Worm (Caenorhabditis elegans) whole organism, L2 larva: ENCODE measurements around the gene cacn-1.

ENCODE experiments used
- C34F6.9 ChIP-seq: fragments of 150-350 bp; optimal IDR thresholded peaks from 2 replicates; lab custom pipeline; 2014; ENCODE audit warnings: missing biosample characterization, missing genetic modification characterization
- F13H6.1 ChIP-seq: sonication (generic microtip); optimal IDR thresholded peaks from 2 replicates; lab custom pipeline; 2016; ENCODE audit warnings: missing genetic modification characterization, missing compliant biosample characterization
- Y55F3AM.14 ChIP-seq: fragments of 200-800 bp; sonication (Bioruptor generic); optimal IDR thresholded peaks from 2 replicates; lab custom pipeline; 2018; ENCODE audit warnings: mild to moderate bottlenecking, missing genetic modification characterization, missing compliant biosample characterization
- alr-1 ChIP-seq: fragments of 150-350 bp; optimal IDR thresholded peaks from 2 replicates; lab custom pipeline; 2014; ENCODE audit warnings: missing biosample characterization, missing genetic modification characterization
- ama-1 ChIP-seq: fragments of 150-350 bp; optimal IDR thresholded peaks from 2 replicates; lab custom pipeline; 2018; ENCODE audit warnings: inconsistent platforms
- ceh-16 ChIP-seq: fragments of 150-350 bp; optimal IDR thresholded peaks from 2 replicates; lab custom pipeline; 2014; ENCODE audit warnings: missing biosample characterization, missing genetic modification characterization
- ceh-82 ChIP-seq: fragments of 150-350 bp; optimal IDR thresholded peaks from 2 replicates; lab custom pipeline; 2014; ENCODE audit warnings: missing biosample characterization, missing genetic modification characterization
- crh-2 ChIP-seq: sonication (generic microtip); optimal IDR thresholded peaks from 2 replicates; lab custom pipeline; 2017; ENCODE audit warnings: missing biosample characterization, missing genetic modification characterization
- dmd-4 ChIP-seq: sonication (generic microtip); optimal IDR thresholded peaks from 2 replicates; lab custom pipeline; 2017; ENCODE audit warnings: missing biosample characterization, missing genetic modification characterization
- elt-1 ChIP-seq: fragments of 150-350 bp; optimal IDR thresholded peaks from 2 replicates; lab custom pipeline; 2014; ENCODE audit warnings: missing biosample characterization, missing genetic modification characterization
- elt-3 ChIP-seq: sonication (generic microtip); optimal IDR thresholded peaks from 2 replicates; lab custom pipeline; 2017; ENCODE audit warnings: missing biosample characterization, missing genetic modification characterization
- fos-1 ChIP-seq: fragments of 150-350 bp; optimal IDR thresholded peaks from 2 replicates; lab custom pipeline; 2014; ENCODE audit warnings: missing biosample characterization, missing genetic modification characterization
- gmeb-1 ChIP-seq: fragments of 150-350 bp; optimal IDR thresholded peaks from 2 replicates; lab custom pipeline; 2014; ENCODE audit warnings: missing biosample characterization, missing genetic modification characterization
- lin-11 ChIP-seq: fragments of 150-350 bp; sonication (generic microtip); optimal IDR thresholded peaks from 2 replicates; lab custom pipeline; 2014; ENCODE audit warnings: missing biosample characterization, missing genetic modification characterization, inconsistent platforms, mixed read lengths
- lin-39 ChIP-seq: fragments of 150-350 bp; optimal IDR thresholded peaks from 2 replicates; lab custom pipeline; 2014; ENCODE audit warnings: missing biosample characterization, missing genetic modification reagents, missing genetic modification characterization
- mdl-1 ChIP-seq, 2 experiments: fragments of 150-350 bp in 1 of 2; sonication (generic microtip) in 1 of 2; optimal IDR thresholded peaks; 2 replicates each; lab custom pipeline; 2017; ENCODE audit warnings: missing biosample characterization in 2 of 2, missing genetic modification characterization in 2 of 2
- nhr-10 ChIP-seq: sonication (generic microtip); optimal IDR thresholded peaks from 2 replicates; lab custom pipeline; 2017; ENCODE audit warnings: missing biosample characterization, missing genetic modification characterization
- nhr-11 ChIP-seq: fragments of 150-350 bp; optimal IDR thresholded peaks from 2 replicates; lab custom pipeline; 2014; ENCODE audit warnings: missing biosample characterization, missing genetic modification characterization
- nhr-12 ChIP-seq: fragments of 150-350 bp; optimal IDR thresholded peaks from 2 replicates; lab custom pipeline; 2014; ENCODE audit warnings: missing biosample characterization, missing genetic modification characterization
- nhr-21 ChIP-seq: fragments of 150-350 bp; optimal IDR thresholded peaks from 2 replicates; lab custom pipeline; 2014; ENCODE audit warnings: missing biosample characterization, missing genetic modification characterization
- nhr-23 ChIP-seq: fragments of 150-350 bp; optimal IDR thresholded peaks from 2 replicates; lab custom pipeline; 2014; ENCODE audit warnings: missing biosample characterization, missing genetic modification reagents, missing genetic modification characterization
- nhr-237 ChIP-seq: fragments of 150-350 bp; optimal IDR thresholded peaks from 2 replicates; lab custom pipeline; 2014; ENCODE audit warnings: missing biosample characterization, missing genetic modification characterization
- nhr-25 ChIP-seq: fragments of 150-350 bp; sonication (generic microtip); optimal IDR thresholded peaks from 3 replicates; lab custom pipeline; 2014; ENCODE audit warnings: missing biosample characterization, missing genetic modification characterization
- nhr-6 ChIP-seq: fragments of 150-350 bp; optimal IDR thresholded peaks from 2 replicates; lab custom pipeline; 2014; ENCODE audit warnings: missing biosample characterization, missing genetic modification characterization
- nhr-77 ChIP-seq: fragments of 150-350 bp; optimal IDR thresholded peaks from 2 replicates; lab custom pipeline; 2014; ENCODE audit warnings: missing biosample characterization, missing genetic modification characterization
- peb-1 ChIP-seq: fragments of 150-350 bp; optimal IDR thresholded peaks from 2 replicates; lab custom pipeline; 2014; ENCODE audit warnings: missing biosample characterization, missing genetic modification characterization
- sma-3 ChIP-seq: sonication (generic microtip); optimal IDR thresholded peaks from 2 replicates; lab custom pipeline; 2016; ENCODE audit warnings: missing genetic modification reagents, missing genetic modification characterization, missing compliant biosample characterization
- snpc-4 ChIP-seq: fragments of 150-350 bp; optimal IDR thresholded peaks from 2 replicates; lab custom pipeline; 2014; ENCODE audit warnings: missing biosample characterization, missing genetic modification characterization
- ztf-1 ChIP-seq: fragments of 200-800 bp; sonication (Bioruptor generic); conservative IDR thresholded peaks from 2 replicates; pipeline ENCODE4 v1.3.6; 2022; ENCODE audit warnings: missing genetic modification characterization, missing compliant biosample characterization
- ztf-11 ChIP-seq: sonication (generic microtip); optimal IDR thresholded peaks from 2 replicates; lab custom pipeline; 2017; ENCODE audit warnings: missing biosample characterization, missing genetic modification characterization

Gene cacn-1

DNA sequence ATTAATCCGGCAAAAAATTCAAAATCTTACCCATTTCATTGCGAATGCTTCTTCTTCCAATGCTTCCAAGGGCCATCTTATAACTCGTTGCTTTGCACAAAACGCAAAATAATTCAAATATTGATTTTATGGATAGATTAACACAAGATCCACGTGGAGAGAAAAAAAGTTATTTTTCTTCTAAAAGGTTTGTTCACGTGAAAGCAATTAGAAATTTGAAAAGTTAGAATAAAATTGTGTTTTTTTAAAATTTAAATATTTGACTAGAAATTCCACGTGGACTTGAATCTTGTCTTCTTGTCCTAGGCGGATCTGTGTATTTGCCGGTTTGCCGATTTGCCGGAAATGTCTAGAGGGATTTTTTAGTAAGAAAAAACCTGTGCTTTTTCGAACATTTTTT, 33.2 kb upstream of the cacn-1 start, which contains the start of gene Y48B6A.5:
Gene Y48B6A.5 (minus strand): TSS at position 101 of the 400 bp plus-strand sequence.
- TF ChIP-seq gmeb-1 (tag; lab: Kevin White, UChicago) (no peak), ama-1 (lab: Kevin White, UChicago) (no peak), dmd-4 (tag; lab: Kevin White, UChicago) (no peak), nhr-77 (tag; lab: Kevin White, UChicago) (no peak), lin-11 (tag; lab: Kevin White, UChicago) (no peak), nhr-12 (tag; lab: Kevin White, UChicago) (no peak), F13H6.1 (tag; lab: Kevin White, UChicago) (no peak), fos-1 (tag; lab: Kevin White, UChicago) (no peak), mdl-1 (tag; optimal IDR thresholded peaks at IDR 0.05; lab: Kevin White, UChicago) (no peak), Y55F3AM.14 (GFP tag; lab: Kevin White, UChicago) (no peak)

DNA sequence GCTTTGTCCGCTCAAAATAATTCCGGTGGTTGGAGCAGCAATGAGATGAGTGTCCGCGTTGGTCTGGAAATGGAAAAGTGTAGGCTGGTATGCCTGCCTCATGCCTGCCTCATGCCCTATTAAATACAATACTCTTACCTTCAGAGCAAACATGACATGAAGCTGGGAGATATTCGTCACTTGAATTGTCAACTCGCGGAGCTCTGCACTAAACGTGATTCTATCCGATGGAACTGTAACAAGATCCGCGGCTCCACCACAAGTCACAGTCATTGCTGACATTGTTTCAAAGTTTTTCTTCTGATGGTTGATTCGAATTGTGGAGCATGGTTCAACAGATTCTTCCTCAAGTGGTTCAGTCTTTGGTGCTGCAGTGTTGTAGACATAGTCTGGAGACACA, 31.2 kb upstream of the cacn-1 start:
- TF ChIP-seq lin-39 (tag; lab: Kevin White, UChicago) (no peak), snpc-4 (tag; lab: Kevin White, UChicago) (no peak), sma-3 (GFP tag; lab: Kevin White, UChicago) (no peak), nhr-6 (tag; lab: Kevin White, UChicago) (no peak), elt-3 (tag; lab: Kevin White, UChicago) (no peak), nhr-237 (tag; lab: Kevin White, UChicago) (no peak), crh-2 (tag; lab: Kevin White, UChicago) (no peak), nhr-21 (no peak), nhr-12 (tag; lab: Kevin White, UChicago) (no peak), F13H6.1 (tag; lab: Kevin White, UChicago) (no peak), ceh-82 (tag; lab: Kevin White, UChicago) (no peak), ceh-16 (no peak), mdl-1 (tag; optimal IDR thresholded peaks at IDR 0.05; lab: Kevin White, UChicago) (no peak), C34F6.9 (no peak), nhr-25 (no peak), elt-1 (no peak), dmd-4 (tag; lab: Kevin White, UChicago) (no peak), nhr-11 (tag; lab: Kevin White, UChicago) (no peak)

DNA sequence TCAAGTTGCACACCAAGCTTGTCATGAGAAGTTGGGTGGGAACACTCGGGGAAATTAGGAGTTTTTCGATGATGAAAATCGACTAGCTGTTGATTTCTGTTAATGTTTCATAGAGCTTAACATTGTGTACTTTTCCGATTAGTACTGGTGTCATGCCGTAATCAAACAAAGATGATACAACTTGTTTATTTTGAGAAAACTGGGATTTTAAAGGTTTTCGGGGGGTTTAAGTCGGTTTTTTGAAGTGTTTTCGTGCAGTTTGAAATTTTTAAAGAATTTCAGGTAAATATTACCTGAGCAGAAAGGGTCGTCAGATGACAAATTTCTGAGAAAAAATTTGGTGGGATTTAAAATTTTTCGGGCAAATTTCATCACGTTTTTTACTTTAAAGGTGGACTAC, 29.6 kb upstream of the cacn-1 start, which contains the start of gene eat-2:
Gene eat-2 (minus strand): TSS at position 101 of the 400 bp plus-strand sequence.
- TF ChIP-seq ztf-1 (GFP tag; lab: Robert Waterston, UW) (no peak), nhr-11 (tag; lab: Kevin White, UChicago) (no peak), Y55F3AM.14 (GFP tag; lab: Kevin White, UChicago) (no peak), nhr-25 (no peak)

DNA sequence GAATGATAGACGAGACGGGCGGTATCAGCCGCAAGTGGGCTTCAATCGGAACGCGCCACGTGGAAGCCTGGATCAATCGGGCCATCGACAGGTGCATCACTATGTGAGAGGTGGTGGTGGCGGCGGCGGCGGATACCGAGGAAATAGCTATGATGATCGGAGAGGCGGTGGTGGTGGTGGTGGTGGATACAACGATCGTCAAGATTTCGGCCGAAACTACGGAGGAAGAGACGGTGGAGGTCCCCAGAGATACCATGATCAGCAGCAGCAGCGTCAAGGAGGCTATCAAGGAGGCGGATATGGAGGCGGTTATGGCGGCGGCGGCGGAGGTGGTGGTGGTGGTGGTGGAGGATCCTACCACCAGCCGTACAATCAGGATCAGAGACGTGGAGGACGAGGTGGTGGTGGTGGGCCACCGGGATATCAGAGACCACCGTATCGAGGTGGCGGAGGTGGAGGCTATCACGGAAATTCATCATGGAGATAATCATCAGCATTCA, 23.5 kb upstream of the cacn-1 start:
- TF ChIP-seq ama-1 (lab: Kevin White, UChicago) (no peak), nhr-11 (tag; lab: Kevin White, UChicago) (no peak), snpc-4 (tag; lab: Kevin White, UChicago) (no peak), elt-3 (tag; lab: Kevin White, UChicago) (no peak), nhr-10 (no peak), nhr-6 (tag; lab: Kevin White, UChicago) (no peak), sma-3 (GFP tag; lab: Kevin White, UChicago) (no peak), nhr-23 (no peak), peb-1 (tag; lab: Kevin White, UChicago) (no peak), ztf-11 (tag; lab: Kevin White, UChicago) (no peak), alr-1 (tag; lab: Kevin White, UChicago) (no peak), crh-2 (tag; lab: Kevin White, UChicago) (no peak), nhr-21 (no peak), gmeb-1 (tag; lab: Kevin White, UChicago) (no peak)

DNA sequence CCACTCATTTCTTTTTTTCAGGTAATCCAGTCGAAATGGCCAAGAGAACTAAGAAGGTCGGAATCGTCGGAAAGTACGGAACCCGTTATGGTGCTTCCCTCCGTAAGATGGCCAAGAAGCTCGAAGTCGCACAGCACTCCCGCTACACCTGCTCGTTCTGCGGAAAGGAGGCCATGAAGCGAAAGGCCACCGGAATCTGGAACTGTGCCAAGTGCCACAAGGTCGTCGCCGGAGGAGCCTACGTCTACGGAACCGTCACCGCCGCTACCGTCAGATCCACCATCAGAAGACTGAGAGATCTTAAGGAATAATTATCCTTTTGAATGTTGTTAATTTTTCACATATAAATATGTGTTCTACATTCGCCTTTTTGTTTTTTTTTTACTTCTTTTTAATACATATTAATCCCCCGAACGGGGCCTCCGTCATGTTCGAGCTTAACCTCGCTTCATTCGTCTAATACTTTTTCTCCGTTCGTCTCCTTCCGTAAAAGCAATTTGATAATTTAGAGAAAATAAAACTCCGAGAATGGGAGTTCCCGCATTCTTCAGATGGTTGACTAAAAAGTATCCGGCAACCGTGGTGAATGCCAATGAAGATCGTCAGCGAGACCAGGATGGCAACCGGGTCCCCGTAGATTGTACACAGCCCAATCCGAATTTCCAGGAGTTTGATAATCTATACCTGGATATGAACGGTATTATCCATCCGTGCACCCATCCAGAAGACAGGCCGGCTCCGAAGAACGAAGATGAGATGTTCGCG, 13.5 kb upstream of the cacn-1 start, which contains the start of the genes rpl-43 and xrn-2:
Gene rpl-43 (plus strand): TSS at position 36 of the 765 bp plus-strand sequence.
Gene xrn-2 (plus strand): TSS at position 510 of the 765 bp plus-strand sequence.
- TF ChIP-seq lin-11 (tag; lab: Kevin White, UChicago) (no peak), crh-2 (tag; lab: Kevin White, UChicago) (no peak)
